Worm (Caenorhabditis elegans) whole organism, late embryonic: ENCODE results near the gene lin-40.

Experiments
- che-1 ChIP-seq: sonication (generic microtip); optimal IDR thresholded peaks from 2 replicates; lab custom pipeline; 2016; ENCODE audit warnings: mild to moderate bottlenecking, missing genetic modification characterization, missing compliant biosample characterization
- dve-1 ChIP-seq: sonication (generic microtip); optimal IDR thresholded peaks from 2 replicates; lab custom pipeline; 2017; ENCODE audit warnings: antibody characterized with exemption, mild to moderate bottlenecking, missing genetic modification characterization, missing compliant biosample characterization
- fax-1 ChIP-seq: sonication (generic microtip); optimal IDR thresholded peaks from 2 replicates; lab custom pipeline; 2016; ENCODE audit warnings: missing genotype, missing genetic modification characterization, missing compliant biosample characterization
- hlh-6 ChIP-seq: sonication (generic microtip); optimal IDR thresholded peaks from 2 replicates; lab custom pipeline; 2016; ENCODE audit warnings: missing genotype, missing genetic modification characterization, missing compliant biosample characterization
- lim-6 ChIP-seq: sonication (generic microtip); optimal IDR thresholded peaks from 2 replicates; lab custom pipeline; 2016; ENCODE audit warnings: missing genetic modification characterization, missing compliant biosample characterization
- sdc-2 ChIP-seq: sonication (generic microtip); optimal IDR thresholded peaks from 2 replicates; lab custom pipeline; 2016; ENCODE audit warnings: missing genotype, missing genetic modification characterization, missing compliant biosample characterization
- syd-9 ChIP-seq: sonication (generic microtip); optimal IDR thresholded peaks from 2 replicates; lab custom pipeline; 2016; ENCODE audit warnings: mild to moderate bottlenecking, missing genetic modification characterization, moderate library complexity, missing compliant biosample characterization

DNA sequence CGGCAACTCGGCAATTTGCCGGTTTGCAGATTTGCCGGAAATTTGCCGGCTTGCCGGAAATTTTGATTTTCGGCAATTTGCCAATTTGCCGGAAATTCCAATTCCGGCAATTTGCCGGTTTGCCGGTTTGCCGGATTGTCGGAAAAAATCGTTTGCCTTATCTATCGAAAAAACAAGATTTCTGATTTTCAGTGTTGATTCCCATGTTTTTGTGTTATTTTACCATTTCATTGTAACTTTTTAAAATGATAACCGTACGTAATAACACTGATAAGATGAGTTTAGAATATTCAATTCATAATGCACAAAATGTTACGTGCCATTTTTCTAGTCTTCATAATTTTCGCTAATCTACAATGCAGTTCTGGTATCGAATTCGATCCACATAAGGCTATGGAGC is 56.1 kb downstream of the lin-40 start, which contains the start of gene oac-55:
- TF ChIP-seq hlh-6 (no peak), che-1 (tag; lab: Kevin White, UChicago) (no peak), lim-6 (tag; lab: Kevin White, UChicago) (no peak), fax-1 (tag; lab: Kevin White, UChicago) (no peak), dve-1 (no peak), sdc-2 (no peak), syd-9 (no peak)
